Worm (Caenorhabditis elegans): ENCODE data around the gene F15D4.5.

Gene F15D4.5

ce11 chrII:13219373-13219772 lies 25.8 kb upstream of the F15D4.5 start:
- TF ChIP-seq snpc-1.1 (tag; optimal IDR thresholded peaks at IDR 0.05; ENCODE audit: insufficient read depth), result no peak
- no peak for TF ChIP-seq gei-17 (GFP tag; optimal IDR thresholded peaks at IDR 0.05)
- TF ChIP-seq egl-18 (GFP tag; IDR thresholded peaks at IDR 0.05), result no peak
- no peak for TF ChIP-seq nfya-2 (GFP tag; IDR thresholded peaks at IDR 0.05)
- TF ChIP-seq tbp1 (GFP tag; optimal IDR thresholded peaks at IDR 0.05), result no peak
- TF ChIP-seq lin-54 (GFP tag; optimal IDR thresholded peaks at IDR 0.05), result no peak
- TF ChIP-seq ztf-22 (GFP tag; optimal IDR thresholded peaks at IDR 0.05), result no peak
- TF ChIP-seq madf-8 (GFP tag; conservative IDR thresholded peaks at IDR 0.05), result no peak

ce11 chrII:13230489-13231196 lies 14.5 kb upstream of the F15D4.5 start:
- TF ChIP-seq ztf-26 (tag; optimal IDR thresholded peaks at IDR 0.05), result no peak
- TF ChIP-seq ceh-58 (GFP tag; IDR thresholded peaks at IDR 0.05), result no peak
- TF ChIP-seq chd-7 (tag; optimal IDR thresholded peaks at IDR 0.05), result no peak
- 0 out of 2 replicates have a peak, but pooled peaks have one; percentile 32 for TF ChIP-seq madf-3 (GFP tag; IDR thresholded peaks at IDR 0.05)
- no peak for TF ChIP-seq snpc-1.1 (tag; optimal IDR thresholded peaks at IDR 0.05; ENCODE audit: insufficient read depth)

- TF ChIP-seq ztf-6 (GFP tag; IDR thresholded peaks at IDR 0.05) (no peak), lin-26 (GFP tag; IDR thresholded peaks at IDR 0.05) (no peak), nfya-1 (tag; optimal IDR thresholded peaks at IDR 0.05; ENCODE audit: borderline replicate concordance, insufficient read depth) (no peak), gei-17 (GFP tag; optimal IDR thresholded peaks at IDR 0.05) (no peak), F22D6.2 (tag; optimal IDR thresholded peaks at IDR 0.05) (no peak), hrde-1 (tag; optimal IDR thresholded peaks at IDR 0.05; ENCODE audit: borderline replicate concordance) (no peak), somi-1 (GFP tag; optimal IDR thresholded peaks at IDR 0.05) (no peak), D2030.7 (GFP tag; IDR thresholded peaks at IDR 0.05) (no peak), F33H1.4 (GFP tag; IDR thresholded peaks at IDR 0.05) (no peak), F10E7.11 (tag; optimal IDR thresholded peaks at IDR 0.05) (no peak), mel-28 (tag; optimal IDR thresholded peaks at IDR 0.05; ENCODE audit: borderline replicate concordance) (no peak), hmg-20 (GFP tag; IDR thresholded peaks at IDR 0.05) (no peak), rcor-1 (GFP tag; IDR thresholded peaks at IDR 0.05) (no peak), hlh-26 (GFP tag; conservative IDR thresholded peaks at IDR 0.05) (no peak), dpl-1 (GFP tag; optimal IDR thresholded peaks at IDR 0.05) (no peak), lin-35 (GFP tag; optimal IDR thresholded peaks at IDR 0.05) (no peak), Y79H2A.3 (GFP tag; conservative IDR thresholded peaks at IDR 0.05) (no peak)
Measured at ce11 chrII:13233712-13234111, 11.5 kb upstream of the F15D4.5 start.

ce11 chrII:13235289-13235688 lies 9.9 kb upstream of the F15D4.5 start, which contains the start of gene flp-16:
TSS of gene flp-16 (plus strand) at chrII:13235306.
- TF ChIP-seq snpc-1.1 (tag; optimal IDR thresholded peaks at IDR 0.05; ENCODE audit: insufficient read depth) (no peak), rec-8 (tag; optimal IDR thresholded peaks at IDR 0.05) (no peak), egrh-3 (GFP tag; IDR thresholded peaks at IDR 0.05) (no peak), ceh-100 (GFP tag; IDR thresholded peaks at IDR 0.05) (no peak), hlh-26 (GFP tag; conservative IDR thresholded peaks at IDR 0.05) (no peak), akir-1 (GFP tag; optimal IDR thresholded peaks at IDR 0.05) (no peak), sea-2 (GFP tag; IDR thresholded peaks at IDR 0.05) (no peak), ceh-91 (GFP tag; IDR thresholded peaks at IDR 0.05) (no peak), dpff-1 (tag; optimal IDR thresholded peaks at IDR 0.05) (no peak)
